Fruit fly (Drosophila melanogaster): ENCODE measurements around the gene CG46434.

- TF ChIP-seq CG12768 (GFP tag; optimal IDR thresholded peaks at IDR 0.05) = no peak
- no peak for TF ChIP-seq ovo (GFP tag; optimal IDR thresholded peaks at IDR 0.05)
- TF ChIP-seq Crg-1 (GFP tag; optimal IDR thresholded peaks at IDR 0.05) = no peak
- no peak for TF ChIP-seq kay (GFP tag; ENCODE audit: borderline replicate concordance)
- no peak for TF ChIP-seq Hr96 (GFP tag; optimal IDR thresholded peaks at IDR 0.05)
- no peak for TF ChIP-seq CG11617 (GFP tag; optimal IDR thresholded peaks at IDR 0.05)
- no peak for TF ChIP-seq CG1620 (GFP tag; optimal IDR thresholded peaks at IDR 0.05)
- no peak for TF ChIP-seq tj (GFP tag; optimal IDR thresholded peaks at IDR 0.05)
- TF ChIP-seq Clk (GFP tag; optimal IDR thresholded peaks at IDR 0.05) = no peak
- no peak for TF ChIP-seq cic (GFP tag; optimal IDR thresholded peaks at IDR 0.05)
- no peak for TF ChIP-seq Mnt (GFP tag; optimal IDR thresholded peaks at IDR 0.05)
- no peak for TF ChIP-seq toe (GFP tag; optimal IDR thresholded peaks at IDR 0.05)
- TF ChIP-seq CG33017 (tag; optimal IDR thresholded peaks at IDR 0.05) = no peak
Observed at dm6 chr3L:19544810-19545209, 805 bp upstream of the CG46434 start, which contains the start of the genes CG46435 and Rcd7.
